Fruit fly (Drosophila melanogaster) ovary, adult (tissue): Measurements from ENCODE around the gene Mob3.
A peak's percentile ranks its signal among the peaks of the same experiment; 100 is the strongest.

Source experiments
- CG17801 ChIP-seq: fragments of 200-800 bp; optimal IDR thresholded peaks from 2 replicates; lab custom pipeline; 2019; ENCODE audit warnings: missing biosample characterization, mild to moderate bottlenecking, missing genetic modification characterization, moderate library complexity; ENCODE audit not compliant: partially characterized antibody

The Mob3 gene

DNA sequence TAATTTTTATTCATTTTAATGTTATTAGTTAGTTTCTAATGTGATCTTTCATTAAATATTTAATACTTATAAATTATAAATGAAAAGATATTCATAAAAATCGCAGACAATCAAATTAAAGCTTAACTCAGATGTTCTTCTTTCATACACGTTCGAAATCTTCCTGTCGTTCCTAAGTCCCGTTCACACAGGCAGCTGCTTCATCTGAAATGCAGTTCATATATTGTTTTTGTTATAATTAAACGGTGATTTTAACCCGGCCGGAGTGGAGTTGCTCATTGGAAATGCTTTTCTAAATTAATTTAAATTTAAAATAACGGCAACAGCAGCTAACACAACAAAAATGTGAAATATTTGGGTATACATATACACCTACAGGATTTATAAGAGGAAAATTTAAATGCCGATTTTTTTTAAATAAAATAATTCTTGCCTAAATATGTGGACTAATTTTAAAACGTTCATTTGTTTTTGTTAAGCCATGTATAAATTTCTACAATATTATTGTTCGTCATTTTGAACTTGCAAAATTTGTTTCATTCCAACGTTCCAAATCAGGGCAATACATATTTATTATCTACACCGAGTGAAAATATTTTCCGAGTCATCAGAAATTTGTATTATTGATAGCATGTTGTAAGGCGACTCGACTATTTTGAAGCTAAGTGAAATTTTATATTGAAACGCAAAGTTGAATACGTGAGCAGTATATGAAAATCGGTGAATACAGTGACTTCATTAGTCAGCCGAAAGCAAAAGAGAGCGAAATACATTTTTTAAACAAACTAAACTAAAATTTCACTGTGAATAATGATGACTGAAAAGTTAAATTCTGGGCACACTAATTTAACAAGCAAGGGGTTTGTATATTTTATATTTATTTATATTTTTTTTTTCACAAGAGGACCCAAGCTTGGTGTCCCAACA lies 26.1 kb upstream of the Mob3 start, which contains the start of gene me31B:
me31B (plus strand) TSS at position 616 of the 927 bp plus-strand sequence.
- peak; percentile 26 for TF ChIP-seq CG17801

DNA sequence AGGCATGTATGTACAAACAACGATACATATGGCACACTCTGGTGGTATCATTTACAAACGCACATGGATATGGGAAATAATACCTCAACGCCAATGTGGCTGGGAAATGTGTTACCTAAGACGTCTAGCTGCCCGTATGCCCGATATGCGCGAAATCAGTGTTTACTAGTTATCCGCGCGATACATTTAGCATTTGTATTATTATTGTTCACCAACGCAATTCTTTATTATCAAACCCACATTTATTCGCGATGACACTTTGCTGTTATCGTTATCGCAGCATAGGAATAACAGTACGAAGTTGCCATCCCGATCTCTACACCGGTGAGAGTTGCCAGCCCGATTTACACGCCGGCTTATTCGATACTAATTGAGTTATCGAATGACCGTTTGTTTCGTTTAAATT lies 18.3 kb upstream of the Mob3 start, which contains the start of gene chico:
chico (minus strand) TSS at position 294 of the 406 bp plus-strand sequence.
- TF ChIP-seq CG17801 = no peak

DNA sequence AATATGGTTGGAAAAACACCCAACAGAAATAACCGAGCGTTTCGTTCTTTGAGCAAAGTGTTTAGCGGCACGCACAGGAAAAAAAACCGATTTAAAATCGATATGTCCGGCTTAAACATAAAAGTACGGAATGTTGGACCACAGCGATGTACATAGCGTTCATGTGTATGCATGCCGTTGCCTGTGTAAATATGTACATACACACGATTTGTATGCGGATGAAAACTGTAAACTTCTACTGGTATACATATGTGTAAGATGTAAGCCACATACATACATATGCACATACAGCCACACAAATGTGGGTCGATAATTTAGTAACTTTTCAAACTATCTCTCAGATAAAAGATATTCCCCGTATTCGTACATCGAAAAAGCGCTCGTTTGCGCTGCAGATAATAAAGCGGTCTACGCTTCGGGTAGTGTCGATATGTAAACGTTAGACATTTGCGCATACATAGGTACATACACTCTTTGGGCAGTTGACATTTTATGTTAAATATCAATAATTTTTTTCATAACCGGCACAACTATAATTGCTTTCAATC lies 15.4 kb upstream of the Mob3 start:
- TF ChIP-seq CG17801 = no peak

DNA sequence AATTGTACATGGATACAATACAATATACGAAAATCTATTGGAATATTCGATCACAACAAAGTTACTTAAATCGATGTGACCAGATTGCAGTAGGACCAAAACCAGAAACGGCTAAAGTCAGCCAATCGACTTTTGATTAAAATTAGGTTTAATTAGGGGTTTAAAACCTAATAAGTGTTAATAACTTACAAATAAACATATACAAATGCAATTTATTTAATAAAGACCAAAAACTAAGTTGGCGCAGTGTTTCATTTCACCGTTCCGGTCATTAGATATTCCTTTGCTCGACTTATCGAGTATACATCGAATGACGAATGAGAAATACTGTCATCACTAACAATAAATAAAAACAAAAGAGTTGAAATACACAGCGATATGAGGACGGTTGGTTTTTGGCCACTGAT lies 14.7 kb upstream of the Mob3 start, which contains the start of the genes bsk and CG31717:
bsk (minus strand) TSS at position 61 of the 407 bp plus-strand sequence.
CG31717 (plus strand) TSS at position 297 of the 407 bp plus-strand sequence.
- peak; percentile 51 for TF ChIP-seq CG17801

DNA sequence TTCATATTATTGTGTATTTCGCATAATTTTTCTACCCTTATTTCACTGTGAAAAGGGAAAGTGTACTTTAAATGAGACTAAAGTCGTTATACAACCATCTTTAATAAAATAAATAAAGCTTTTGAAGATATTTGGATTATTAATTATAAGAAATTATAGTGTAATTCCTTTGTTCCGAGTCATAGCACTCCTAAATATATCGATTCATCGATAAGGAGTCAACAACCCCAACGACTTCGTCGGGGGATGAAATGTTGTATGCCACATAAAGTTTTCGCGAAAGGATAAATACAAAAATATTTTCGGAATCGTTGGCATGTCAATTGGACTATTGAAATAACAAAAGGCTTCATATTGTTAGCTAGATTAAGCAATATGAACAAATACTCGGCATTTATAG lies 13.5 kb upstream of the Mob3 start, which contains the start of gene Ror:
Ror (plus strand) TSS at position 252 of the 400 bp plus-strand sequence.
- TF ChIP-seq CG17801 = no peak

DNA sequence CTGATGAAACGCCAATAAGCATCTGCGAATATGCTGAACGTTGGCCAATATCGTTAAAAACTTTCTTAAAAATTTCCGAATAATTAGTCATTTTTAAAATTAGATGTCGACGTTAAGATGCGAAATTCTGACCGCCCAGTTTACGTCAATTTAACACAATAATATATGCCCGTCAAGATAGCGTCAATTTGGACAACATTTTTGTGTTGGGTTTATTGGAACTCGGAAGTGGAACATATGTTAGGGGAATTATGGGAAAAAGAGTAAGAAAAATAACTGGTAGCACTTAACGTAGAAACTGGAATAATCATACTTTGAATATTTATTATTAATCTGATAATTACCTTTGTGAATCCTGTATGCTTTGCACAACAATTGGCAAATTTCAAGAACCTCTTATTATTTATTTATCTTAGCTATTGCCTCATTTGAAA lies 9.4 kb upstream of the Mob3 start, which contains the start of gene CG5676:
CG5676 (minus strand) TSS at position 167 of the 434 bp plus-strand sequence.
- peak; percentile 11 for TF ChIP-seq CG17801

DNA sequence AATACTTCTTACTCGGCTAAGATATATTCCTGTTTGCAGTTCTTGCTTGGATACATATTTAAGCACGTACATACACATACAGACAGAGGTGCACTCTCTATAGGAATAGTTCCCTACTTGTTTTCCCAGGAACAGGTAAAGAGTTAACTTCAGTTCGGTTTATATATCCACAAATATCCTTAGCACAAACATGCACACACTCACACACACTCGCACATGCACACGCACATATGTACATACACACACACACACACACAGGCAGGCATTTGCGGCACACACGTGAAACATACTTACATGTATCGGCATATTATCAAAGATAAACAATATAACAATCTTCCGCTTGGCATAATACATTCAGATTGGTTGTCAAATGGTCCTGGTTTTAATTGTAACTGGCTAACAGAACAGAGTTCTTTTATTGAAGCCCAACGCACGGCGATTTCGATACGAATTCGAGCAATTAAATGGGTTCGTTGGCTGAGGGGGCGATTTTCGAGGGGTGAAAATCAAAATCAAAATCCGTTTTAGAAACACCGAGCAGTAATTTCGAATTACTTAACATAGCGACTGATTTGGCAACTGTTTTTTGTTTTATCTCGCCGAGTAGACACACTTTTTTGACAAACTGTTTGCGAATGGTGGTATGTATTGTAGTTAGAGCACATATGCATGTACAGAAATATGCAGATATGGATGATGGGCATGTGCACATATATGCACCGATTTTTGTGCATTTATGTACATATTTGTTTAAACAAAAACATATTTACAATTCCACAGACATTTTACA lies 5.0 kb upstream of the Mob3 start:
- TF ChIP-seq CG17801 = no peak

DNA sequence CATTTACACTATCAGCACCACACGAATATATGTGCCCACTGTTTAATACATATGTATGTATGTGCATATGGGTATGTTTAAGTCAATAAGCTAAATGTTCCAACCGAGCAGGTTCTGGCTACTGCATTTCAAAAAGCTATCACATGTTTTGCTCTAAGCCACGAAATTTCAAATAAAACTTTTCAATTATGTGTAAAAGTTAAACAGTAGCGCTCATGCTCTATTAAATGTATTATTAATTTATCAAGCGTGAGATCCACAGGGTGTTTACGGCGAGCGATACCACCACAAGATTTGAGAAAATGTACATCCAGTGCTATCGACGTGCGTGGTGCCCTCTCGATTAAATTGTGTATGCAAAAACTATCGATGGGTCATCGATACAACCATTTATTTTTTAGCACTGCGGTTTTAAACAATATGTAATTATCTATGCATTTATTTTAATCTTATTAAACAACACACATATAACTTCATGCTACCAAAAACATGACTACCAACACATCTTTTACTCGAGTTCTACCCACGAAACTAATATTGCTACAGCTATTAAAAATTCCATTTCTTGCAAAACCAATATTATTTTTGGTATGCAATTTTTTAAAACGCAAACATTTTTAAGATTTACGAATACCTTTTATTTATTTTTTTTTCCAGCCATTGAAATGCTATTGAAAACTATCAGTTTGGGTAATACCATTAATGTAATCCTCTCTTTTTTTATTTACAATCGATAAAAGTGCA lies 4.2 kb upstream of the Mob3 start, which contains the start of gene Pten:
Pten (minus strand) TSS at position 300 of the 744 bp plus-strand sequence.
- peak; percentile 26 for TF ChIP-seq CG17801

DNA sequence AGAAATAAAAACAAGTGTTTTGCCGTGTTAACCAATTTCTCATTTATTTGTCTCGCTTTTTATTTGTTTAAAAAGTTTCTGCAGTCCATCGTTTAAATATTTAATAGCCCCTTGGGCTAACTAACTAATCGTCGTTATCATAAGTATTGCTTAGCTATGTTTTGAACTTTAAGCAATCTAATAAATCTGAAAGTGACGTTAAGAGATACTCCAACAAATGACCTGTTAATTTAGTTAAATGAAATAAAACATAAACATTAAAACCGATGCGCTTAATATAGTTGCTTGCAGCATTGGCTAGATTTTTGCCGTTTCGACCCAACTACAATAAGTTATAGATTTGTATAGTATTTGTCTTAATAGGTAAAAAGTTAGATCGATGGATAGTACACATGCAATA lies 3.4 kb upstream of the Mob3 start:
- TF ChIP-seq CG17801 = no peak

DNA sequence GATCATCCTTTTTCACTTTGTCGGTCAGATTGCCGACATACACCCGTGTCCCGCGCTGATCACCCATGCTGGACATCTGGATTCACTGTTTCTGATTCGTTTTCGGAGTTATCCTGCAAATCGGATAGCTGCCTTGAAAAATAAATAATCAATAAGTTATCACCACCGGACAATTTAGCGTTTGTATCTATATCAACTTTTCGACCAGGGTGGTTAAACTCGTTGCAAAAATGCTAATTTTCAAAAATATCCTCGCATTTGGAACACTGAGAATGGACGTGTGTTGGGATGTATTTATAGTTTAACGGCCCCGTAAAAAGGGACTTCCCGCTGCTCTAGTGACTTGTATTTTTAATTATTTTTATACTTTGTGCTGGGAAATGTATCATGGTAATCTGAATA lies 1.8 kb upstream of the Mob3 start, which contains the start of gene Rsf1:
Rsf1 (minus strand) TSS at position 212 of the 402 bp plus-strand sequence.
- TF ChIP-seq CG17801 = no peak

DNA sequence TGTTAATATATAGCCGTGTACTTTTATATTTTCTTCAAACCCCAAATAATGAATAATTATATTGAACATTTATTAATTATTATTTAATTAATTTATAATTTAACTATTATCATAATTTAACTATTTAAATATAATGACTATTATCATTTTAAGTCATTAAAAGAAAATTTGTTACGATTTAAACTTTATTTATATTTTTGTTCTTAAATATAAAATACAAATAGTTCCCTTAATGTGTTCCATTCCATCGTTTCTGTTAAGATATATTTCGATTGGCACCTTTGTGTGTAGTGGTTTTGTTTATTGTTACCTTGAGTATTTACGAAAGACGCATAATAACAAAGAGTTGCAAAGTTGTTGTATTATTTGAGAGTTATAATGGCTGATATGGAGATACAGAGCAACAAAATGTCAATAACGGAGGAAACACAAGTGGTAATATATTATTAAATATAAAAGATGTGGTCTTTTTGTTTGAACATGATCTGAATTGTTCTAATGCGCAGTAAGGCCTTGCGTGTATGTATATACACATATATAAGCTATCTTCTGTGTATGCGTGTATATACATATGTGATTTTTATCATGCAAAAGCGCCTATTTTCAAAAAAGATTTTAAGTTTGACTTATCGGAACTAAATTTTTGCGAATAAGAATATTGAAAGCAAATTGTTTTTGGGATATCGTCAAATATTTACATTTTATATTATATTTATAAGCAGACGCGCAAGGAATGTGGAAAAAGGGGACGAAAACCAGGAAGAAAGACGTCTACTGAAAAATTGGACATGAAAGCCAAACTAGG lies 1.1 kb upstream of the Mob3 start, which contains the start of gene REPTOR-BP:
REPTOR-BP (plus strand) TSS at position 296 of the 805 bp plus-strand sequence.
- TF ChIP-seq CG17801 = no peak

DNA sequence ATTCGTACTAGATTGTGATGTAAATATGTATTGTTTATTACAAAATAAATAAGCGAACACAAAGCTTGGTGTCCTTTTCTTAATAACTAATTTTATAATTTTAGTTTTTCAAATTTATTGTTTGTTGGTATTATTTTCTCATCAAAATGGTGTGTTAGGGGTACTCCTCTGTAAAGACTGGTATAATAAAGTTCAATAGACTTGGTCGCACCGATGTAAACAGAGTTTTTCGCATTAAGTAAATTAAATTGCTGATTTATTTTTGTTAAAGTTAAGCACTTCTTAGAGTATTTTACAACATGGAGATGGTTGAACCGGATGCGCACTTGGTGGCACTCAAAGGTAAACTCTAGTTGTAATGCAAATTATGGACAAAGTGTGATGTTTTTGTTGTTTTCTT lies 1.4 kb downstream of the Mob3 start, which contains the start of gene CG4953:
CG4953 (plus strand) TSS at position 193 of the 400 bp plus-strand sequence.
- TF ChIP-seq CG17801 = no peak

DNA sequence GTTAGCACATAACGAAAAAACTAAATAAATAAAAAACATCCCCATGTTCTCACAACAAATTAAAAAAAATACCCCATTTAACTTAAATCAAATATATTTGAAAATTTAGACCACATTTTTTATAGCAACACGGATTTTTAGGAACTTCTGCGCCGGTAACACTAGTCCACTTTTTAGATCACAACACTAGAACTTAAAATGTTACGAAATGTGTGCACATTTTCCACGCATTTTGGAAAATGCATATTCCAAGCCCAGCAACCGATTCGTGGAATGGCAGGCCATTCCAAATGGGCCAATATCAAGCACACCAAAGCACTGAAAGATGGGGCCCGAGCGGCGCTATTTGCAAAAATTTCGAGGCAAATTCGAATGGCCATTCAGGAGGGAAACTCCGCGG lies 3.6 kb downstream of the Mob3 start, which contains the start of gene CG4957:
CG4957 (plus strand) TSS at position 185 of the 400 bp plus-strand sequence.
- no peak for TF ChIP-seq CG17801

DNA sequence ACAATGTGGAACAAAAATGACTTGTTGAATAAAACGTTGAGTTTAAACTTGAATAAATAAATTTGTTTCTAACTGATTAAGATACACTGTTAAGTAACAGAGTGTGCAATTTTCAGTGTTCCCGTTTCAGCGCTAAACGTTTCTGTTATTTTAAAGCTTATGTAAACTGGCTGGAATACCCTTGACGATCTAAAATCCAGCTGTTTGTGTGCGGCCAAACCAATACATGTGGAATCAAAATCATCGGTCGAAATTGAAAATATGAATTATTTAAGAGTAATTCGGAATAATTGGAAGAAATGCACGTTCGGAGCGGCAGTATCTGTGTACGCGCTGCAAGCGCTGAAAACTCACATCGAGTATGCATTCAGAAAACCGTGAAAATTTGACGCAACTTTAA lies 4.7 kb downstream of the Mob3 start, which contains the start of gene Mulk:
Mulk (plus strand) TSS at position 198 of the 400 bp plus-strand sequence.
- no peak for TF ChIP-seq CG17801
